Worm (Caenorhabditis elegans) whole organism, L3 larva: ENCODE results near the gene Y43F8B.17.

Experiments
- elt-3 ChIP-seq, 3 experiments: fragments of 150-350 bp in 1 of 3; sonication (generic microtip) in 2 of 3; optimal IDR thresholded peaks; 2 replicates in 2 of 3; 4 replicates in 1 of 3; lab custom pipeline; 2014 to 2017; ENCODE audit warnings: missing biosample characterization in 3 of 3, missing genetic modification characterization in 3 of 3
- fkh-2 ChIP-seq: fragments of 150-350 bp; optimal IDR thresholded peaks from 2 replicates; lab custom pipeline; 2014; ENCODE audit warnings: missing biosample characterization, missing genetic modification reagents, missing genetic modification characterization
- jun-1 ChIP-seq: fragments of 150-350 bp; optimal IDR thresholded peaks from 2 replicates; lab custom pipeline; 2014; ENCODE audit warnings: missing biosample characterization, missing genetic modification reagents, missing genetic modification characterization
- skn-1 ChIP-seq: fragments of 150-350 bp; optimal IDR thresholded peaks from 2 replicates; lab custom pipeline; 2014; ENCODE audit warnings: missing biosample characterization, missing genetic modification characterization
- unc-39 ChIP-seq: sonication (generic microtip); optimal IDR thresholded peaks from 4 replicates; lab custom pipeline; 2017; ENCODE audit warnings: missing biosample characterization, missing genetic modification characterization

ce11 chrV:19495587-19495986 lies 11.1 kb downstream of the Y43F8B.17 start, which contains the start of gene scl-21:
- no peak for TF ChIP-seq fkh-2 (tag; lab: Kevin White, UChicago)
- TF ChIP-seq unc-39 (tag; lab: Kevin White, UChicago) = no peak
- TF ChIP-seq jun-1 (tag; lab: Kevin White, UChicago) = no peak
- TF ChIP-seq elt-3 (tag; optimal IDR thresholded peaks at IDR 0.05; lab: Kevin White, UChicago) = no peak
- TF ChIP-seq skn-1 (tag; lab: Kevin White, UChicago) = no peak
